Worm (Caenorhabditis elegans) whole organism, late embryonic: Measurements from ENCODE around the gene C32B5.6.
"Not testable (repeated sequence)": the region's sequence is repeated elsewhere in the genome, so short reads cannot be mapped to it uniquely, and the experiment has no call there.

Experiments used
- F13H6.1 ChIP-seq: sonication (generic microtip); optimal IDR thresholded peaks from 2 replicates; lab custom pipeline; 2016; ENCODE audit warnings: missing genetic modification characterization, missing compliant biosample characterization
- T23F11.4 ChIP-seq: fragments of 200-800 bp; sonication (Bioruptor generic); optimal IDR thresholded peaks from 2 replicates; lab custom pipeline; 2018; ENCODE audit warnings: mild to moderate bottlenecking, missing genetic modification characterization, missing compliant biosample characterization
- ceh-14 ChIP-seq: sonication (generic microtip); optimal IDR thresholded peaks from 2 replicates; lab custom pipeline; 2016; ENCODE audit warnings: missing genotype, missing genetic modification characterization, missing compliant biosample characterization
- ceh-18 ChIP-seq: sonication (generic microtip); optimal IDR thresholded peaks from 2 replicates; lab custom pipeline; 2016; ENCODE audit warnings: missing genetic modification characterization, missing compliant biosample characterization
- ceh-24 ChIP-seq: sonication (generic microtip); optimal IDR thresholded peaks from 2 replicates; lab custom pipeline; 2016; ENCODE audit warnings: mild to moderate bottlenecking, missing genetic modification characterization, missing compliant biosample characterization
- ceh-30 ChIP-seq: fragments of 150-350 bp; optimal IDR thresholded peaks from 2 replicates; lab custom pipeline; 2014; ENCODE audit warnings: missing biosample characterization, missing genetic modification characterization
- ceh-48 ChIP-seq: sonication (generic microtip); optimal IDR thresholded peaks from 2 replicates; lab custom pipeline; 2016; ENCODE audit warnings: missing genetic modification characterization, inconsistent platforms, missing compliant biosample characterization
- ceh-6 ChIP-seq: fragments of 200-800 bp; sonication (Bioruptor generic); optimal IDR thresholded peaks from 2 replicates; lab custom pipeline; 2018; ENCODE audit warnings: mild to moderate bottlenecking, missing genetic modification characterization, missing compliant biosample characterization
- dve-1 ChIP-seq: sonication (generic microtip); optimal IDR thresholded peaks from 2 replicates; lab custom pipeline; 2017; ENCODE audit warnings: antibody characterized with exemption, mild to moderate bottlenecking, missing genetic modification characterization, missing compliant biosample characterization
- elt-2 ChIP-seq: sonication (generic microtip); optimal IDR thresholded peaks from 2 replicates; lab custom pipeline; 2016; ENCODE audit warnings: missing genetic modification reagents, missing genetic modification characterization, missing compliant biosample characterization
- elt-4 ChIP-seq: sonication (generic microtip); optimal IDR thresholded peaks from 2 replicates; lab custom pipeline; 2016; ENCODE audit warnings: missing genetic modification characterization, missing compliant biosample characterization
- ets-4 ChIP-seq: sonication (generic microtip); optimal IDR thresholded peaks from 2 replicates; lab custom pipeline; 2016; ENCODE audit warnings: missing genetic modification characterization, missing compliant biosample characterization
- fkh-6 ChIP-seq: sonication (generic microtip); optimal IDR thresholded peaks from 2 replicates; lab custom pipeline; 2016; ENCODE audit warnings: missing genetic modification characterization, missing compliant biosample characterization
- hlh-13 ChIP-seq: fragments of 200-800 bp; sonication (Bioruptor generic); optimal IDR thresholded peaks from 2 replicates; lab custom pipeline; 2018; ENCODE audit warnings: mild to moderate bottlenecking, missing genetic modification characterization, missing compliant biosample characterization
- hlh-30 ChIP-seq: sonication (generic microtip); optimal IDR thresholded peaks from 2 replicates; lab custom pipeline; 2017; ENCODE audit warnings: antibody characterized with exemption, missing genetic modification characterization, missing compliant biosample characterization; ENCODE audit not compliant: insufficient read depth
- hlh-8 ChIP-seq: sonication (generic microtip); optimal IDR thresholded peaks from 2 replicates; lab custom pipeline; 2016; ENCODE audit warnings: missing genotype, missing genetic modification characterization, missing compliant biosample characterization
- nfya-1 ChIP-seq: sonication (generic microtip); optimal IDR thresholded peaks from 2 replicates; lab custom pipeline; 2017; ENCODE audit warnings: missing genetic modification characterization, mild to moderate bottlenecking, missing compliant biosample characterization, antibody characterized with exemption, moderate library complexity
- nhr-232 ChIP-seq: sonication (generic microtip); optimal IDR thresholded peaks from 2 replicates; lab custom pipeline; 2016; ENCODE audit warnings: missing genetic modification characterization, missing compliant biosample characterization
- npax-4 ChIP-seq: sonication (generic microtip); optimal IDR thresholded peaks from 2 replicates; lab custom pipeline; 2016; ENCODE audit warnings: missing genetic modification characterization, missing compliant biosample characterization
- pha-2 ChIP-seq: sonication (generic microtip); optimal IDR thresholded peaks from 2 replicates; lab custom pipeline; 2017; ENCODE audit warnings: mild to moderate bottlenecking, missing genetic modification characterization, missing compliant biosample characterization
- rnt-1 ChIP-seq: sonication (generic microtip); optimal IDR thresholded peaks from 2 replicates; lab custom pipeline; 2016; ENCODE audit warnings: missing genetic modification characterization, missing compliant biosample characterization
- sdc-2 ChIP-seq: sonication (generic microtip); optimal IDR thresholded peaks from 2 replicates; lab custom pipeline; 2016; ENCODE audit warnings: missing genotype, missing genetic modification characterization, missing compliant biosample characterization
- tbx-2 ChIP-seq: sonication (generic microtip); optimal IDR thresholded peaks from 2 replicates; lab custom pipeline; 2016; ENCODE audit warnings: missing genetic modification characterization, missing compliant biosample characterization
- unc-42 ChIP-seq: sonication (generic microtip); optimal IDR thresholded peaks from 2 replicates; lab custom pipeline; 2016; ENCODE audit warnings: missing genotype, missing genetic modification characterization, missing compliant biosample characterization
- zip-5 ChIP-seq: sonication (generic microtip); optimal IDR thresholded peaks from 2 replicates; lab custom pipeline; 2016; ENCODE audit warnings: missing genetic modification characterization, missing compliant biosample characterization

C32B5.6 gene

ce11 chrII:960218-960617, 8.0 kb upstream of the C32B5.6 start, which contains the start of the genes C32B5.18 and C32B5.7:
C32B5.18 (plus strand) TSS chrII:960518.
C32B5.7 (plus strand) TSS chrII:960528.
- TF ChIP-seq hlh-13 (GFP tag; lab: Kevin White, UChicago): no peak

ce11 chrII:961961-962360, 6.2 kb upstream of the C32B5.6 start, which contains the start of gene C32B5.13:
C32B5.13 (minus strand) TSS chrII:962061.
- TF ChIP-seq ceh-30 (tag; lab: Kevin White, UChicago) (no peak), elt-4 (tag; lab: Kevin White, UChicago) (no peak), T23F11.4 (GFP tag; lab: Kevin White, UChicago) (no peak), npax-4 (tag; lab: Kevin White, UChicago) (no peak)

ce11 chrII:966962-967361, 1.2 kb upstream of the C32B5.6 start, which contains the start of gene fbxc-18:
fbxc-18 (minus strand) TSS chrII:967062.
- not testable (repeated sequence) for TF ChIP-seq hlh-8 (tag; lab: Kevin White, UChicago); ets-4; ceh-24 (tag; lab: Kevin White, UChicago)

- TF ChIP-seq ceh-6 (GFP tag; lab: Kevin White, UChicago): no peak
Observed at ce11 chrII:972850-973249, 4.6 kb downstream of the C32B5.6 start, which contains the start of gene C32B5.15. C32B5.15 (minus strand) TSS chrII:972950.

- TF ChIP-seq ceh-18 (no peak), hlh-13 (GFP tag; lab: Kevin White, UChicago) (no peak), pha-2 (no peak), sdc-2 (tag; lab: Kevin White, UChicago) (no peak), dve-1 (tag; lab: Kevin White, UChicago) (no peak), ceh-48 (no peak), ceh-6 (GFP tag; lab: Kevin White, UChicago) (no peak), elt-2 (tag; lab: Kevin White, UChicago) (no peak), zip-5 (no peak)
Observed at ce11 chrII:973999-974398, 5.8 kb downstream of the C32B5.6 start, which contains the start of gene fbxc-14. fbxc-14 (plus strand) TSS chrII:974299.

ce11 chrII:979135-979534, 10.9 kb downstream of the C32B5.6 start, which contains the start of the genes fbxc-17 and fbxc-15:
fbxc-17 (minus strand) TSS chrII:979235.
fbxc-15 (plus strand) TSS chrII:979423.
- TF ChIP-seq unc-42: no peak

- TF ChIP-seq tbx-2 (tag; lab: Kevin White, UChicago) (no peak), nfya-1 (tag; lab: Kevin White, UChicago) (no peak), nhr-232 (tag; lab: Kevin White, UChicago) (no peak)
- TF ChIP-seq, all 69 proteins: peak for 0
Observed at ce11 chrII:982842-983241, 14.6 kb downstream of the C32B5.6 start, which contains the start of gene srh-274. srh-274 (plus strand) TSS chrII:983142.

- not testable (repeated sequence) for TF ChIP-seq ceh-48; hlh-30 (tag; lab: Kevin White, UChicago); F13H6.1 (tag; lab: Kevin White, UChicago)
Observed at ce11 chrII:985703-986102, 17.5 kb downstream of the C32B5.6 start, which contains the start of gene fbxc-40. fbxc-40 (plus strand) TSS chrII:986003.

ce11 chrII:988437-988836, 20.2 kb downstream of the C32B5.6 start, which contains the start of gene fbxc-39:
fbxc-39 (plus strand) TSS chrII:988737.
- TF ChIP-seq ceh-6 (GFP tag; lab: Kevin White, UChicago) (no peak), elt-4 (tag; lab: Kevin White, UChicago) (no peak), fkh-6 (tag; lab: Kevin White, UChicago) (no peak), ceh-14 (tag; lab: Kevin White, UChicago) (no peak), rnt-1 (no peak), ceh-18 (no peak), hlh-30 (tag; lab: Kevin White, UChicago) (no peak)
- TF ChIP-seq, all 69 proteins: peak for 0
